Fruit fly (Drosophila melanogaster) whole organism: ENCODE results near the gene Sec71.

ENCODE experiments used
- EcR ChIP-seq, 2 experiments: fragments of >200 bp; optimal IDR thresholded peaks; 2 replicates each; lab custom pipeline; 2017; ENCODE audit warnings: missing biosample characterization in 2 of 2, missing genetic modification characterization in 2 of 2, missing genetic modification reagents in 2 of 2
- psq ChIP-seq: fragments of >200 bp; optimal IDR thresholded peaks from 2 replicates; lab custom pipeline; 2017

DNA sequence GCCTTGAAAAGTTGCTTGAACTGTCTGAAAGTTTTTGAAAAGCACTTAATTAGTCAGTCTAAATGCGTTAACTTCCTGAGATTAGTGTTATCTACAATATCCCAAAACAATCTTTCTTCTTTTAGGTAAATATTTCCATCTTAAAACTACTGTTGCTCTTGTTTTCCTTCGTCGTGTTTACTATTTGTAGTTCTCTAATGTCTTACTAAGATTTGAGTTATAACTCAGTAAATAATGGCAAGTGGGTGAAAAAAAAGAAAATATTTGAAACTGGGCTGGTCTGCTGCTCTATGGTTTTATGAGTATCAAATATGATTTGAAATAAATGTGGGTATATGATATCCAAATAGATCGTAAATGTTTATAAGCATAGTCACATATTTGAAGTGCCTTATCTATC lies 7.8 kb downstream of the Sec71 start:
- TF ChIP-seq EcR (GFP tag; optimal IDR thresholded peaks at IDR 0.05; lab: Kevin White, UChicago) (no peak), psq (lab: Kevin White, UChicago) (no peak)
